Worm (Caenorhabditis elegans): ENCODE measurements around the gene T03E6.8.

Gene T03E6.8

ce11 chrV:16573168-16573567 lies 29.8 kb downstream of the T03E6.8 start, which contains the start of gene str-149:
TSS of gene str-149 (plus strand) at chrV:16573468.
- TF ChIP-seq nhr-76 (tag; optimal IDR thresholded peaks at IDR 0.05) (no peak), lin-32 (GFP tag; optimal IDR thresholded peaks at IDR 0.05) (no peak), elt-3 (tag; optimal IDR thresholded peaks at IDR 0.05) (no peak), lsy-2 (tag; optimal IDR thresholded peaks at IDR 0.05) (no peak), unc-39 (tag; optimal IDR thresholded peaks at IDR 0.05) (no peak), drap-1 (GFP tag; optimal IDR thresholded peaks at IDR 0.05) (no peak), sem-2 (GFP tag; optimal IDR thresholded peaks at IDR 0.05) (no peak), unc-62 (GFP tag; optimal IDR thresholded peaks at IDR 0.05) (no peak), ceh-43 (GFP tag; optimal IDR thresholded peaks at IDR 0.05) (no peak), blmp-1 (tag; optimal IDR thresholded peaks at IDR 0.05) (no peak), nhr-12 (tag; optimal IDR thresholded peaks at IDR 0.05) (no peak), hlh-1 (tag; optimal IDR thresholded peaks at IDR 0.05) (no peak), flh-1 (GFP tag; optimal IDR thresholded peaks at IDR 0.05) (no peak), ceh-39 (tag; optimal IDR thresholded peaks at IDR 0.05) (no peak), zip-8 (tag; optimal IDR thresholded peaks at IDR 0.05) (no peak), ztf-11 (tag; optimal IDR thresholded peaks at IDR 0.05) (no peak)

ce11 chrV:16570697-16571096 lies 32.3 kb downstream of the T03E6.8 start, which contains the start of gene nhr-233:
TSS of gene nhr-233 (minus strand) at chrV:16570797.
- TF ChIP-seq lsy-2 (tag; optimal IDR thresholded peaks at IDR 0.05) = no peak
- TF ChIP-seq snpc-4 (tag; optimal IDR thresholded peaks at IDR 0.05) = no peak
- no peak for TF ChIP-seq M03D4.4 (tag; optimal IDR thresholded peaks at IDR 0.05)
- no peak for TF ChIP-seq pha-4 (tag; optimal IDR thresholded peaks at IDR 0.05)
- TF ChIP-seq blmp-1 (tag; optimal IDR thresholded peaks at IDR 0.05) = no peak
- no peak for TF ChIP-seq nhr-76 (tag; optimal IDR thresholded peaks at IDR 0.05)
- TF ChIP-seq hlh-1 (tag; optimal IDR thresholded peaks at IDR 0.05) = no peak
- TF ChIP-seq ceh-39 (tag; optimal IDR thresholded peaks at IDR 0.05) = no peak
- TF ChIP-seq mep-1 (tag; optimal IDR thresholded peaks at IDR 0.05) = no peak
- no peak for TF ChIP-seq ceh-43 (GFP tag; optimal IDR thresholded peaks at IDR 0.05)
- no peak for TF ChIP-seq ces-1 (GFP tag; optimal IDR thresholded peaks at IDR 0.05)
- TF ChIP-seq drap-1 (GFP tag; optimal IDR thresholded peaks at IDR 0.05) = no peak
- TF ChIP-seq elt-3 (tag; optimal IDR thresholded peaks at IDR 0.05) = no peak
- TF ChIP-seq flh-1 (GFP tag; optimal IDR thresholded peaks at IDR 0.05) = no peak
- TF ChIP-seq lin-32 (GFP tag; optimal IDR thresholded peaks at IDR 0.05) = no peak
- TF ChIP-seq cnd-1 (tag; optimal IDR thresholded peaks at IDR 0.05) = no peak
- no peak for TF ChIP-seq unc-39 (tag; optimal IDR thresholded peaks at IDR 0.05)

- no peak for TF ChIP-seq ham-2 (GFP tag; optimal IDR thresholded peaks at IDR 0.05)
- TF ChIP-seq sptf-1 (tag; optimal IDR thresholded peaks at IDR 0.05) = no peak
- no peak for TF ChIP-seq nhr-237 (tag; optimal IDR thresholded peaks at IDR 0.05)
- no peak for TF ChIP-seq unc-39 (tag; optimal IDR thresholded peaks at IDR 0.05)
- TF ChIP-seq elt-1 (tag; optimal IDR thresholded peaks at IDR 0.05; ENCODE audit: borderline replicate concordance, insufficient read depth) = no peak
- TF ChIP-seq cnd-1 (tag; optimal IDR thresholded peaks at IDR 0.05) = no peak
- TF ChIP-seq mab-5 (tag; optimal IDR thresholded peaks at IDR 0.05) = no peak
Measured at ce11 chrV:16568056-16568455, 34.9 kb downstream of the T03E6.8 start.

ce11 chrV:16565639-16566038 lies 37.4 kb downstream of the T03E6.8 start, which contains the start of gene sru-45:
TSS of gene sru-45 (plus strand) at chrV:16565939.
- TF ChIP-seq mep-1 (tag; optimal IDR thresholded peaks at IDR 0.05) (no peak), drap-1 (GFP tag; optimal IDR thresholded peaks at IDR 0.05) (no peak), snpc-4 (tag; optimal IDR thresholded peaks at IDR 0.05) (no peak), unc-120 (tag; optimal IDR thresholded peaks at IDR 0.05; ENCODE audit: poor library complexity, severe bottlenecking) (no peak), ham-2 (GFP tag; optimal IDR thresholded peaks at IDR 0.05) (no peak), ztf-11 (tag; optimal IDR thresholded peaks at IDR 0.05) (no peak), ceh-83 (GFP tag; optimal IDR thresholded peaks at IDR 0.05) (no peak)

DNA sequence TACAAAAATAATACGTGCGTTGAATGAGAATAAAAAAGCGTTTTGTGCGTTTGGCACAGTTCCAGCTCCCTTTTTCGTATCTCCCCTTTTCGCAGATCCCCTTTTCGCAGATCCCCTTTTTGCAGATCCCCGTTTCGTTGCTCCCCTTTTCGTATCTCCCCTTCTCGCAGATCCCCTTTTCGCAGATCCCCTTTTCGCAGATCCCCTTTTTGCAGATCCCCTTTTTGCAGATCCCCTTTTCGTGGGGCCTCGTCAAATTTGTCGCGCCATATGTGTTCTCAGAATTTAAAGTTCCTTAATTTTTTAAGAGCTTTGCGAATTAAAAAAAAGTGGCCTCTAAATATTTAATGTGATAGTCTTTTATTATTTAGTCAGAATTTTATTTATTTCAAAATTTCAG lies 50.1 kb downstream of the T03E6.8 start, which contains the start of gene Y32B12B.4:
TSS of gene Y32B12B.4 (plus strand) at position 399 of the 400 bp plus-strand sequence.
- no peak for TF ChIP-seq pha-4 (tag; optimal IDR thresholded peaks at IDR 0.05)
- TF ChIP-seq unc-39 (tag; optimal IDR thresholded peaks at IDR 0.05) = no peak
- peak; percentile 64 for TF ChIP-seq lin-32 (GFP tag; optimal IDR thresholded peaks at IDR 0.05)
- TF ChIP-seq nhr-2 (tag; optimal IDR thresholded peaks at IDR 0.05) = no peak
- TF ChIP-seq mab-5 (tag; optimal IDR thresholded peaks at IDR 0.05) = no peak
- TF ChIP-seq nhr-76 (tag; optimal IDR thresholded peaks at IDR 0.05) = no peak
- TF ChIP-seq cnd-1 (tag; optimal IDR thresholded peaks at IDR 0.05) = peak; percentile 65
- peak; percentile 5 for TF ChIP-seq sem-2 (GFP tag; optimal IDR thresholded peaks at IDR 0.05)
- TF ChIP-seq elt-3 (tag; optimal IDR thresholded peaks at IDR 0.05) = no peak
- peak; percentile 13 for TF ChIP-seq mls-2 (tag; optimal IDR thresholded peaks at IDR 0.05)
- no peak for TF ChIP-seq ceh-43 (GFP tag; optimal IDR thresholded peaks at IDR 0.05)
- peak; percentile 46 for TF ChIP-seq drap-1 (GFP tag; optimal IDR thresholded peaks at IDR 0.05)
- TF ChIP-seq flh-1 (GFP tag; optimal IDR thresholded peaks at IDR 0.05) = no peak
- TF ChIP-seq lsy-2 (tag; optimal IDR thresholded peaks at IDR 0.05) = no peak
- TF ChIP-seq snpc-4 (tag; optimal IDR thresholded peaks at IDR 0.05) = no peak
- peak; percentile 67 for TF ChIP-seq sptf-1 (tag; optimal IDR thresholded peaks at IDR 0.05)
- TF ChIP-seq ceh-39 (tag; optimal IDR thresholded peaks at IDR 0.05) = no peak
- TF ChIP-seq blmp-1 (tag; optimal IDR thresholded peaks at IDR 0.05) = no peak
- TF ChIP-seq unc-120 (tag; optimal IDR thresholded peaks at IDR 0.05; ENCODE audit: poor library complexity, severe bottlenecking) = no peak
- no peak for TF ChIP-seq ham-2 (GFP tag; optimal IDR thresholded peaks at IDR 0.05)
- TF ChIP-seq tbx-8 (GFP tag; optimal IDR thresholded peaks at IDR 0.05) = no peak
- TF ChIP-seq ztf-11 (tag; optimal IDR thresholded peaks at IDR 0.05) = no peak
- TF ChIP-seq M03D4.4 (tag; optimal IDR thresholded peaks at IDR 0.05) = peak; percentile 4
- TF ChIP-seq hlh-1 (tag; optimal IDR thresholded peaks at IDR 0.05) = no peak
- TF ChIP-seq ces-1 (GFP tag; optimal IDR thresholded peaks at IDR 0.05) = no peak
- TF ChIP-seq ceh-83 (GFP tag; optimal IDR thresholded peaks at IDR 0.05) = peak; percentile 21
- no peak for TF ChIP-seq mep-1 (tag; optimal IDR thresholded peaks at IDR 0.05)
- TF ChIP-seq lin-13 (tag; optimal IDR thresholded peaks at IDR 0.05) = no peak
- TF ChIP-seq nhr-12 (tag; optimal IDR thresholded peaks at IDR 0.05) = no peak
- TF ChIP-seq zip-8 (tag; optimal IDR thresholded peaks at IDR 0.05) = no peak
- TF ChIP-seq bed-3 (GFP tag; optimal IDR thresholded peaks at IDR 0.05) = peak; percentile 29
- no peak for TF ChIP-seq nhr-237 (tag; optimal IDR thresholded peaks at IDR 0.05)
- TF ChIP-seq unc-62 (GFP tag; optimal IDR thresholded peaks at IDR 0.05) = no peak
- TF ChIP-seq nhr-28 (tag; optimal IDR thresholded peaks at IDR 0.05) = no peak
- TF ChIP-seq elt-1 (tag; optimal IDR thresholded peaks at IDR 0.05; ENCODE audit: borderline replicate concordance, insufficient read depth) = no peak

Measured in whole organism, mixed stage, embryonic.